Worm (Caenorhabditis elegans) whole organism, mixed stage, embryonic: ENCODE measurements around the gene clec-189.

Experiments
- drap-1 ChIP-seq: fragments of 200-800 bp; sonication (Bioruptor generic); optimal IDR thresholded peaks from 3 replicates; lab custom pipeline; 2018; ENCODE audit warnings: mild to moderate bottlenecking, missing genetic modification characterization, missing compliant biosample characterization
- elt-1 ChIP-seq: sonication (generic microtip); optimal IDR thresholded peaks from 2 replicates; lab custom pipeline; 2017; ENCODE audit warnings: missing genetic modification characterization, mild to moderate bottlenecking, missing compliant biosample characterization, antibody characterized with exemption, moderate library complexity, borderline replicate concordance; ENCODE audit not compliant: insufficient read depth
- elt-3 ChIP-seq: fragments of 150-350 bp; optimal IDR thresholded peaks from 2 replicates; lab custom pipeline; 2014; ENCODE audit warnings: missing biosample characterization, missing genetic modification characterization
- ham-2 ChIP-seq: fragments of 200-800 bp; sonication (Bioruptor generic); optimal IDR thresholded peaks from 2 replicates; lab custom pipeline; 2018; ENCODE audit warnings: mild to moderate bottlenecking, missing genetic modification characterization, missing compliant biosample characterization
- mep-1 ChIP-seq: fragments of 150-350 bp; optimal IDR thresholded peaks from 2 replicates; lab custom pipeline; 2017; ENCODE audit warnings: missing biosample characterization, missing genetic modification reagents, missing genetic modification characterization, inconsistent platforms
- nhr-76 ChIP-seq: sonication (generic microtip); optimal IDR thresholded peaks from 2 replicates; lab custom pipeline; 2017; ENCODE audit warnings: missing biosample characterization, missing genetic modification characterization
- pha-4 ChIP-seq: fragments of 150-350 bp; optimal IDR thresholded peaks from 2 replicates; lab custom pipeline; 2018; ENCODE audit warnings: missing biosample characterization, missing genetic modification reagents, missing genetic modification characterization
- sem-2 ChIP-seq: fragments of 200-800 bp; sonication (Bioruptor generic); optimal IDR thresholded peaks from 2 replicates; lab custom pipeline; 2018; ENCODE audit warnings: mild to moderate bottlenecking, missing genetic modification characterization, missing compliant biosample characterization
- snpc-4 ChIP-seq: fragments of 150-350 bp; optimal IDR thresholded peaks from 2 replicates; lab custom pipeline; 2014; ENCODE audit warnings: missing biosample characterization, missing genetic modification characterization
- unc-39 ChIP-seq: fragments of 150-350 bp; optimal IDR thresholded peaks from 2 replicates; lab custom pipeline; 2014; ENCODE audit warnings: missing biosample characterization, missing genetic modification characterization
- unc-62 ChIP-seq: fragments of 150-350 bp; optimal IDR thresholded peaks from 2 replicates; lab custom pipeline; 2014; ENCODE audit warnings: missing biosample characterization, missing genetic modification reagents, missing genetic modification characterization

- TF ChIP-seq sem-2 (GFP tag; lab: Kevin White, UChicago) (no peak), nhr-76 (no peak), elt-1 (tag; lab: Kevin White, UChicago) (no peak), mep-1 (tag; lab: Kevin White, UChicago) (no peak), drap-1 (GFP tag; lab: Kevin White, UChicago) (no peak), elt-3 (tag; lab: Kevin White, UChicago) (no peak), snpc-4 (tag; lab: Kevin White, UChicago) (no peak), pha-4 (no peak), unc-62 (GFP tag; lab: Kevin White, UChicago) (no peak), unc-39 (no peak), ham-2 (GFP tag; lab: Kevin White, UChicago) (no peak)
Observed at ce11 chrIV:15103224-15103679, 17.4 kb upstream of the clec-189 start, which contains the start of gene srt-44.
